Worm (Caenorhabditis elegans): ENCODE measurements around the gene Y57G11C.36.

- TF ChIP-seq ceh-22 (tag; optimal IDR thresholded peaks at IDR 0.05) = no peak
- TF ChIP-seq pag-3 (tag; optimal IDR thresholded peaks at IDR 0.05; ENCODE audit: borderline replicate concordance) = no peak
- TF ChIP-seq ama-1 (optimal IDR thresholded peaks at IDR 0.05) = no peak
- no peak for TF ChIP-seq ceh-9 (tag; optimal IDR thresholded peaks at IDR 0.05)
- no peak for TF ChIP-seq C08G9.2 (tag; optimal IDR thresholded peaks at IDR 0.05)
- no peak for TF ChIP-seq ceh-6 (GFP tag; optimal IDR thresholded peaks at IDR 0.05)
These were observed 42.7 kb upstream of the Y57G11C.36 start, which contains the start of gene Y57G11C.46 for ce11 chrIV:14816288-14816687.
